Worm (Caenorhabditis elegans) whole organism, L2 larva: ENCODE results near the gene srbc-59.

ENCODE experiments used
- C34F6.9 ChIP-seq: fragments of 150-350 bp; optimal IDR thresholded peaks from 2 replicates; lab custom pipeline; 2014; ENCODE audit warnings: missing biosample characterization, missing genetic modification characterization
- F13H6.1 ChIP-seq: sonication (generic microtip); optimal IDR thresholded peaks from 2 replicates; lab custom pipeline; 2016; ENCODE audit warnings: missing genetic modification characterization, missing compliant biosample characterization
- Y55F3AM.14 ChIP-seq: fragments of 200-800 bp; sonication (Bioruptor generic); optimal IDR thresholded peaks from 2 replicates; lab custom pipeline; 2018; ENCODE audit warnings: mild to moderate bottlenecking, missing genetic modification characterization, missing compliant biosample characterization
- ZK546.5 ChIP-seq: sonication (generic microtip); optimal IDR thresholded peaks from 2 replicates; lab custom pipeline; 2017; ENCODE audit warnings: missing biosample characterization, missing genetic modification characterization
- alr-1 ChIP-seq: fragments of 150-350 bp; optimal IDR thresholded peaks from 2 replicates; lab custom pipeline; 2014; ENCODE audit warnings: missing biosample characterization, missing genetic modification characterization
- aly-2 ChIP-seq: fragments of 150-350 bp; optimal IDR thresholded peaks from 2 replicates; lab custom pipeline; 2014; ENCODE audit warnings: missing biosample characterization, missing genetic modification characterization
- ama-1 ChIP-seq: fragments of 150-350 bp; optimal IDR thresholded peaks from 2 replicates; lab custom pipeline; 2018; ENCODE audit warnings: inconsistent platforms
- blmp-1 ChIP-seq: sonication (generic microtip); optimal IDR thresholded peaks from 2 replicates; lab custom pipeline; 2017; ENCODE audit warnings: missing genetic modification characterization, mild to moderate bottlenecking, missing compliant biosample characterization, antibody characterized with exemption, moderate library complexity; ENCODE audit not compliant: insufficient read depth
- ceh-16 ChIP-seq: fragments of 150-350 bp; optimal IDR thresholded peaks from 2 replicates; lab custom pipeline; 2014; ENCODE audit warnings: missing biosample characterization, missing genetic modification characterization
- ceh-82 ChIP-seq: fragments of 150-350 bp; optimal IDR thresholded peaks from 2 replicates; lab custom pipeline; 2014; ENCODE audit warnings: missing biosample characterization, missing genetic modification characterization
- crh-2 ChIP-seq: sonication (generic microtip); optimal IDR thresholded peaks from 2 replicates; lab custom pipeline; 2017; ENCODE audit warnings: missing biosample characterization, missing genetic modification characterization
- elt-1 ChIP-seq: fragments of 150-350 bp; optimal IDR thresholded peaks from 2 replicates; lab custom pipeline; 2014; ENCODE audit warnings: missing biosample characterization, missing genetic modification characterization
- elt-3 ChIP-seq: sonication (generic microtip); optimal IDR thresholded peaks from 2 replicates; lab custom pipeline; 2017; ENCODE audit warnings: missing biosample characterization, missing genetic modification characterization
- gmeb-1 ChIP-seq: fragments of 150-350 bp; optimal IDR thresholded peaks from 2 replicates; lab custom pipeline; 2014; ENCODE audit warnings: missing biosample characterization, missing genetic modification characterization
- lin-11 ChIP-seq: fragments of 150-350 bp; sonication (generic microtip); optimal IDR thresholded peaks from 2 replicates; lab custom pipeline; 2014; ENCODE audit warnings: missing biosample characterization, missing genetic modification characterization, inconsistent platforms, mixed read lengths
- lin-13 ChIP-seq: fragments of 150-350 bp; optimal IDR thresholded peaks from 2 replicates; lab custom pipeline; 2014; ENCODE audit warnings: missing biosample characterization, missing genetic modification reagents, missing genetic modification characterization
- lsy-2 ChIP-seq, 2 experiments: fragments of 150-350 bp in 1 of 2; sonication (generic microtip) in 1 of 2; optimal IDR thresholded peaks; 2 replicates each; lab custom pipeline; 2014 to 2017; ENCODE audit warnings: missing biosample characterization in 2 of 2, missing genetic modification characterization in 2 of 2
- mab-5 ChIP-seq: fragments of 150-350 bp; optimal IDR thresholded peaks from 2 replicates; lab custom pipeline; 2014; ENCODE audit warnings: missing biosample characterization, missing genetic modification characterization
- mdl-1 ChIP-seq, 2 experiments: fragments of 150-350 bp in 1 of 2; sonication (generic microtip) in 1 of 2; optimal IDR thresholded peaks; 2 replicates each; lab custom pipeline; 2017; ENCODE audit warnings: missing biosample characterization in 2 of 2, missing genetic modification characterization in 2 of 2
- nhr-12 ChIP-seq: fragments of 150-350 bp; optimal IDR thresholded peaks from 2 replicates; lab custom pipeline; 2014; ENCODE audit warnings: missing biosample characterization, missing genetic modification characterization
- nhr-21 ChIP-seq: fragments of 150-350 bp; optimal IDR thresholded peaks from 2 replicates; lab custom pipeline; 2014; ENCODE audit warnings: missing biosample characterization, missing genetic modification characterization
- nhr-23 ChIP-seq: fragments of 150-350 bp; optimal IDR thresholded peaks from 2 replicates; lab custom pipeline; 2014; ENCODE audit warnings: missing biosample characterization, missing genetic modification reagents, missing genetic modification characterization
- nhr-25 ChIP-seq: fragments of 150-350 bp; sonication (generic microtip); optimal IDR thresholded peaks from 3 replicates; lab custom pipeline; 2014; ENCODE audit warnings: missing biosample characterization, missing genetic modification characterization
- nhr-6 ChIP-seq: fragments of 150-350 bp; optimal IDR thresholded peaks from 2 replicates; lab custom pipeline; 2014; ENCODE audit warnings: missing biosample characterization, missing genetic modification characterization
- nhr-77 ChIP-seq: fragments of 150-350 bp; optimal IDR thresholded peaks from 2 replicates; lab custom pipeline; 2014; ENCODE audit warnings: missing biosample characterization, missing genetic modification characterization
- skn-1 ChIP-seq: sonication (generic microtip); optimal IDR thresholded peaks from 2 replicates; lab custom pipeline; 2017; ENCODE audit warnings: missing biosample characterization, missing genetic modification characterization
- sma-9 ChIP-seq, 2 experiments: fragments of 150-350 bp in 1 of 2; sonication (generic microtip) in 1 of 2; optimal IDR thresholded peaks; 2 replicates each; lab custom pipeline; 2014 to 2016; ENCODE audit warnings: missing genetic modification characterization in 2 of 2, mild to moderate bottlenecking in 1 of 2, missing biosample characterization in 1 of 2, missing compliant biosample characterization in 1 of 2, missing genetic modification reagents in 1 of 2, moderate library complexity in 1 of 2
- unc-39 ChIP-seq: fragments of 150-350 bp; optimal IDR thresholded peaks from 2 replicates; lab custom pipeline; 2014; ENCODE audit warnings: missing biosample characterization, missing genetic modification characterization
- unc-55 ChIP-seq: fragments of 150-350 bp; sonication (generic microtip); optimal IDR thresholded peaks from 3 replicates; lab custom pipeline; 2014; ENCODE audit warnings: missing biosample characterization, missing genetic modification reagents, missing genetic modification characterization
- zag-1 ChIP-seq: fragments of 150-350 bp; optimal IDR thresholded peaks from 2 replicates; lab custom pipeline; 2014; ENCODE audit warnings: missing biosample characterization, missing genetic modification characterization
- ztf-1 ChIP-seq: fragments of 200-800 bp; sonication (Bioruptor generic); conservative IDR thresholded peaks from 2 replicates; pipeline ENCODE4 v1.3.6; 2022; ENCODE audit warnings: missing genetic modification characterization, missing compliant biosample characterization
- ztf-11 ChIP-seq: sonication (generic microtip); optimal IDR thresholded peaks from 2 replicates; lab custom pipeline; 2017; ENCODE audit warnings: missing biosample characterization, missing genetic modification characterization
- ztf-4 ChIP-seq: fragments of 150-350 bp; optimal IDR thresholded peaks from 2 replicates; lab custom pipeline; 2014; ENCODE audit warnings: missing biosample characterization, missing genetic modification characterization

The srbc-59 gene

ce11 chrV:808260-808659, 29.8 kb downstream of the srbc-59 start:
- TF ChIP-seq ama-1 (lab: Kevin White, UChicago) (no peak), ceh-82 (tag; lab: Kevin White, UChicago) (no peak), nhr-12 (tag; lab: Kevin White, UChicago) (no peak), lsy-2 (tag; optimal IDR thresholded peaks at IDR 0.05; lab: Kevin White, UChicago) (no peak), nhr-6 (no peak), nhr-23 (tag; lab: Kevin White, UChicago) (no peak)
- TF ChIP-seq, all 48 proteins: peak for 0

DNA sequence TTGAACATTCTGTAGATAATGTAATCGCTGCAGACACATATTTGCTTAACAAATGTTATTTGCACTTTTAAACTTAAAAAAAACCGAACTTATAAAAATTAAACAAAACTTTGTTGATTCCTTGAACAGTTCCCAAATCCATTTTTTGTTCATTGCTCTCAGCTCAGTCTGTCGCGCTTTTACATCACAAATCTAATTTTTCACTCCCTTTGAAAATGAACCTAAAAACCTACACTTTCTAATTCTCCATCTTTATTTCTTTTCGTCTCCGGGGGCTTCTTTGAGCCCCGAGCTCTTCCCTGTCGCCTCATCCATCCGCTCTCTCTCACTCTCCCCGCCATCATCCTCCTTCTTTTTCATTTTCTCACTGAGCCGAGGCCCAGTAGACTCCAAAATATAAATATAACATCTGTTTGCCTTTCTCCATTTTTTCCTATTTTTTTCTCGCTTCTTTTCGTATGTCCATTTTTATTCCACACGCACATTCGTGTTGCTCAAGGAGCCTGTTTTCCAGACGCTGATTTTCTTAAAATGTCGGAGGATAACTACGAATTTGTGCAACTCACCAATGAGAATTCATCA, 31.9 kb downstream of the srbc-59 start, which contains the start of gene R13D11.4:
Gene R13D11.4 (plus strand): TSS at position 532 of the 582 bp plus-strand sequence.
- TF ChIP-seq lin-13 (GFP tag; lab: Kevin White, UChicago) (no peak), crh-2 (no peak), ZK546.5 (tag; lab: Kevin White, UChicago) (no peak), gmeb-1 (tag; lab: Kevin White, UChicago) (no peak), unc-55 (GFP tag; lab: Kevin White, UChicago) (peak; percentile 23), elt-1 (no peak), sma-9 (GFP tag; optimal IDR thresholded peaks at IDR 0.05; lab: Kevin White, UChicago) (no peak), sma-9 (tag; optimal IDR thresholded peaks at IDR 0.05; lab: Kevin White, UChicago) (no peak), lin-11 (no peak), F13H6.1 (tag; lab: Kevin White, UChicago) (peak; percentile 11), nhr-25 (no peak), ztf-4 (tag; lab: Kevin White, UChicago) (no peak), skn-1 (tag; lab: Kevin White, UChicago) (no peak), ceh-16 (no peak), zag-1 (tag; lab: Kevin White, UChicago) (no peak)
- TF ChIP-seq, all 48 proteins: peak for 2

DNA sequence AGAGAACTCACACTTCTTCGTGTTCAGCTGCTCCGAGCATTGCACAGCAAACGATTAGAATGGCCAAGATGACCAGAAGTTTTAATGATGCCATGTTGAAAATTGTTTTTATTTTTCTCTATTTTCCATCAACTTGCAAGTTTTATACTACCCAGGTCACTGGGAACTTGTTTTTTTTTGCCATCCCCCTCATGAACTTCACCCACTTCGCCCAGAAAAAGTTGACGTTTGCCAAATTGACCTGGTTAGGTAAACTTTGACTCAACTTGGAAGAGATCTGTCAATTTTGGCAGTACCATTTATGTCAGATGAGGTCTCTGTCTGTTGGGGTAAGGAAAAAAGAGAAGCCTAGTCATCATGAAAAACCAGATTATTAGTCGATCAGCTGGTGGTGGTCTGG, 34.7 kb downstream of the srbc-59 start, which contains the start of gene R13D11.10:
Gene R13D11.10 (minus strand): TSS at position 101 of the 400 bp plus-strand sequence.
- no peak for TF ChIP-seq nhr-21
- no peak for TF ChIP-seq gmeb-1 (tag; lab: Kevin White, UChicago)
- no peak for TF ChIP-seq C34F6.9 (tag; lab: Kevin White, UChicago)
- TF ChIP-seq lin-13 (GFP tag; lab: Kevin White, UChicago), result no peak
- no peak for TF ChIP-seq mdl-1 (tag; optimal IDR thresholded peaks at IDR 0.05; lab: Kevin White, UChicago)
- TF ChIP-seq ztf-1 (GFP tag; lab: Robert Waterston, UW), result no peak
- no peak for TF ChIP-seq lin-11
- TF ChIP-seq skn-1 (tag; lab: Kevin White, UChicago), result no peak
- TF ChIP-seq aly-2 (tag; lab: Kevin White, UChicago), result no peak
- no peak for TF ChIP-seq unc-55 (GFP tag; lab: Kevin White, UChicago)
- no peak for TF ChIP-seq Y55F3AM.14 (GFP tag; lab: Kevin White, UChicago)
- TF ChIP-seq unc-39 (tag; lab: Kevin White, UChicago), result no peak
- TF ChIP-seq blmp-1 (tag; lab: Kevin White, UChicago), result no peak
- TF ChIP-seq elt-3, result no peak

- no peak for TF ChIP-seq nhr-25
- no peak for TF ChIP-seq ztf-11
- no peak for TF ChIP-seq unc-55 (GFP tag; lab: Kevin White, UChicago)
- no peak for TF ChIP-seq elt-1
- no peak for TF ChIP-seq blmp-1 (tag; lab: Kevin White, UChicago)
- TF ChIP-seq F13H6.1 (tag; lab: Kevin White, UChicago), result no peak
- TF ChIP-seq zag-1 (tag; lab: Kevin White, UChicago), result no peak
- no peak for TF ChIP-seq gmeb-1 (tag; lab: Kevin White, UChicago)
- no peak for TF ChIP-seq lin-13 (GFP tag; lab: Kevin White, UChicago)
- TF ChIP-seq alr-1 (tag; lab: Kevin White, UChicago), result no peak
- no peak for TF ChIP-seq aly-2 (tag; lab: Kevin White, UChicago)
- no peak for TF ChIP-seq nhr-77 (tag; lab: Kevin White, UChicago)
- no peak for TF ChIP-seq mab-5 (tag; lab: Kevin White, UChicago)
- TF ChIP-seq ceh-16, result no peak
- no peak for TF ChIP-seq ztf-1 (GFP tag; lab: Robert Waterston, UW)
These were observed 36.3 kb downstream of the srbc-59 start, which contains the start of gene R13D11.3 for ce11 chrV:814716-815115. TSS of gene R13D11.3 (plus strand) at chrV:815016.
